Worm (Caenorhabditis elegans) whole organism, L4/young adult: Measurements from ENCODE around the gene fipr-7.

Source experiments
- W03F9.2 ChIP-seq: fragments of 150-350 bp; optimal IDR thresholded peaks from 2 replicates; lab custom pipeline; 2014; ENCODE audit warnings: missing biosample characterization, missing genetic modification characterization
- dao-5 ChIP-seq: sonication (generic microtip); optimal IDR thresholded peaks from 2 replicates; lab custom pipeline; 2016; ENCODE audit warnings: missing genotype, missing genetic modification characterization, moderate library complexity, missing compliant biosample characterization
- him-1 ChIP-seq: sonication (generic microtip); optimal IDR thresholded peaks from 2 replicates; lab custom pipeline; 2016; ENCODE audit warnings: missing genotype, missing genetic modification reagents, missing genetic modification characterization, missing compliant biosample characterization

DNA sequence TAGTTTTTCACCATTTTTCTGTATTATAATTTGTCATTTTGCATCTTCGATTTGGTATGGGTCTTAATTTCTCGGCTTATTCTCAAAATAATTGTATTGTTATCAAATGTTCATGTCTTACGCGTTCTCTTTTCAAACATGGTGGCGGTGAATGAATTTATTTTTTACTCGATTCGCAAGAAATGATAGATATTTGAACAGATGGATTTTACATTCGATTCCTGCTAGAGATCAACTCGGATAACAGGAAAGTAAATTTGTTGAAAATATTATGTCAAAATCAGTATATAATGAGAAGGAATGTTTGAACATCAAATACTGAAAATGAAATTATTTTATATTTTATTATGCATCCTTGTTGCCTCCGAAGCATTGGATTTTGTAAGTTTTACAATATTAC lies 46.6 kb upstream of the fipr-7 start, which contains the start of gene ZK856.4:
- TF ChIP-seq him-1 (no peak), dao-5 (tag; lab: Kevin White, UChicago) (no peak), W03F9.2 (tag; lab: Kevin White, UChicago) (no peak)
